Worm (Caenorhabditis elegans): ENCODE results near the gene fipr-8.

Gene fipr-8

DNA sequence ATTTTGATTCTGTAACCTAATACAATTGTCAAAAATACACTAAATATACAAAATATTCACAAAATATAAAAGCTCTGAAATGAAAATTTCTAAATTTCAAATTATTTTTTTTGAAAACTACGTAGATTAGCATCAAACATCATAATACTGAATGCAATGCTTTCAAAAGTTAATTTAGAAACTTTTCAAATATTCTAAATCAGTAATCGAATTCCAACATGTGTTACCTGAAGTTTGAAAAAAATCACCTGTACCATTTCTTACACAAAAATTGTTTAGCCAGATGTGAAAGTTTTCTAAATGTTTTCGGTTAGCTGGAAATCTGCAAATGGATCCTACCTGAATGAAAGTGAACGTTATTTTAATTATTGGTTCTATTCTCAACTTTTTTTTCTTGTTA, 17.8 kb downstream of the fipr-8 start, which contains the start of gene C12D8.20:
Gene C12D8.20, plus strand, starts transcription at position 301 of the 400 bp plus-strand sequence.
- TF ChIP-seq ceh-22 (tag; optimal IDR thresholded peaks at IDR 0.05) (no peak), odd-2 (tag; optimal IDR thresholded peaks at IDR 0.05) (no peak), sox-4 (tag; optimal IDR thresholded peaks at IDR 0.05) (no peak), zip-5 (tag; optimal IDR thresholded peaks at IDR 0.05) (no peak)

DNA sequence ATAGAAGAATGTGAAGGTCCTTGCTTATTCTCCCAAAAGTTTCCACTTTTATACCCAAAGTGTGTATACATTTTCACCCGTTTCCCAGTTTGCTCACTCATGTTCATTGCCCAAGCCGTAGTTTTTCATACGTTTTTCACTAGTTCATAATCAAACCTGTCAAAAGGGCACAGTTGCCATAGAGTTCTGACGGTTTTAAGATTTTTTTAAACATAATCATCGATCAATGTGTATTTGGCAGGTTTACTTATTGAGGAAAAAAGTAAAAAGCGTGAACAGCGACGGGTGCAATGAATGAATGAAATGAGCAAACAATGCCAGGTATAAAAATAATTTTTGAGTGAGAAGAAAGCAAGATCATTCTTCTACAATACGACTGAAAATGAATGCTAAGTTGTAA, 18.4 kb downstream of the fipr-8 start, which contains the start of the genes fipr-5 and fipr-9:
Gene fipr-5, minus strand, starts transcription at position 101 of the 400 bp plus-strand sequence.
Gene fipr-9, plus strand, starts transcription at position 346 of the 400 bp plus-strand sequence.
- TF ChIP-seq rnt-1 (tag; optimal IDR thresholded peaks at IDR 0.05) (no peak), elt-2 (tag; optimal IDR thresholded peaks at IDR 0.05) (no peak), unc-86 (tag; optimal IDR thresholded peaks at IDR 0.05) (no peak), pha-2 (tag; optimal IDR thresholded peaks at IDR 0.05) (no peak), pha-4 (tag; optimal IDR thresholded peaks at IDR 0.05) (no peak), F13H6.1 (tag; optimal IDR thresholded peaks at IDR 0.05) (no peak), hlh-8 (tag; optimal IDR thresholded peaks at IDR 0.05) (no peak)

- TF ChIP-seq zip-5 (tag; optimal IDR thresholded peaks at IDR 0.05) (no peak), odd-2 (tag; optimal IDR thresholded peaks at IDR 0.05) (no peak), unc-86 (tag; optimal IDR thresholded peaks at IDR 0.05) (no peak), fkh-6 (tag; optimal IDR thresholded peaks at IDR 0.05) (no peak), ama-1 (optimal IDR thresholded peaks at IDR 0.05) (no peak), hlh-30 (tag; optimal IDR thresholded peaks at IDR 0.05; ENCODE audit: insufficient read depth) (no peak), pag-3 (tag; optimal IDR thresholded peaks at IDR 0.05; ENCODE audit: borderline replicate concordance) (no peak), rnt-1 (tag; optimal IDR thresholded peaks at IDR 0.05) (no peak), elt-4 (tag; optimal IDR thresholded peaks at IDR 0.05) (no peak), sdc-2 (tag; optimal IDR thresholded peaks at IDR 0.05) (no peak), ceh-19 (GFP tag; optimal IDR thresholded peaks at IDR 0.05) (no peak), ceh-48 (tag; optimal IDR thresholded peaks at IDR 0.05) (no peak), hlh-15 (tag; optimal IDR thresholded peaks at IDR 0.05) (no peak), K02D7.2 (tag; optimal IDR thresholded peaks at IDR 0.05) (no peak), ets-4 (tag; optimal IDR thresholded peaks at IDR 0.05) (no peak), unc-55 (GFP tag; optimal IDR thresholded peaks at IDR 0.05) (no peak), pros-1 (tag; optimal IDR thresholded peaks at IDR 0.05) (no peak), fkh-10 (GFP tag; optimal IDR thresholded peaks at IDR 0.05) (no peak), Y22D7AL.16 (tag; optimal IDR thresholded peaks at IDR 0.05) (no peak)
Observed at ce11 chrV:10220605-10221004, 19.2 kb downstream of the fipr-8 start, which contains the start of gene C12D8.13. TSS of gene C12D8.13 (minus strand) at chrV:10220705.

- TF ChIP-seq nfya-1 (tag; optimal IDR thresholded peaks at IDR 0.05) = no peak
- no peak for TF ChIP-seq pha-2 (tag; optimal IDR thresholded peaks at IDR 0.05)
- TF ChIP-seq nhr-232 (tag; optimal IDR thresholded peaks at IDR 0.05) = no peak
- TF ChIP-seq eyg-1 (tag; optimal IDR thresholded peaks at IDR 0.05) = no peak
- TF ChIP-seq ceh-9 (tag; optimal IDR thresholded peaks at IDR 0.05) = no peak
- no peak for TF ChIP-seq nhr-11 (tag; optimal IDR thresholded peaks at IDR 0.05)
- no peak for TF ChIP-seq ceh-48 (tag; optimal IDR thresholded peaks at IDR 0.05)
- TF ChIP-seq madf-2 (tag; optimal IDR thresholded peaks at IDR 0.05) = no peak
- no peak for TF ChIP-seq K09A11.1 (tag; optimal IDR thresholded peaks at IDR 0.05; ENCODE audit: insufficient read depth)
- no peak for TF ChIP-seq ceh-18 (tag; optimal IDR thresholded peaks at IDR 0.05)
- TF ChIP-seq pha-4 (tag; optimal IDR thresholded peaks at IDR 0.05) = no peak
- no peak for TF ChIP-seq ahr-1 (tag; optimal IDR thresholded peaks at IDR 0.05)
- no peak for TF ChIP-seq pros-1 (tag; optimal IDR thresholded peaks at IDR 0.05)
- no peak for TF ChIP-seq unc-3 (GFP tag; conservative IDR thresholded peaks at IDR 0.05)
- TF ChIP-seq unc-3 (tag; optimal IDR thresholded peaks at IDR 0.05) = no peak
- TF ChIP-seq hlh-6 (tag; optimal IDR thresholded peaks at IDR 0.05) = no peak
- no peak for TF ChIP-seq lim-6 (tag; optimal IDR thresholded peaks at IDR 0.05)
Observed at ce11 chrV:10216724-10217123, 23.0 kb downstream of the fipr-8 start, which contains the start of gene ZK856.14. TSS of gene ZK856.14 (plus strand) at chrV:10217024.
